Worm (Caenorhabditis elegans): ENCODE results near the gene Y72A10A.1.

Y72A10A.1 gene

ce11 chrX:6091967-6092366 lies 46.2 kb downstream of the Y72A10A.1 start, which contains the start of gene hsp-3 (continued):
- TF ChIP-seq nhr-47 (tag; optimal IDR thresholded peaks at IDR 0.05), result peak; percentile 97
- TF ChIP-seq swsn-7 (tag; optimal IDR thresholded peaks at IDR 0.05), result peak; percentile 99

DNA sequence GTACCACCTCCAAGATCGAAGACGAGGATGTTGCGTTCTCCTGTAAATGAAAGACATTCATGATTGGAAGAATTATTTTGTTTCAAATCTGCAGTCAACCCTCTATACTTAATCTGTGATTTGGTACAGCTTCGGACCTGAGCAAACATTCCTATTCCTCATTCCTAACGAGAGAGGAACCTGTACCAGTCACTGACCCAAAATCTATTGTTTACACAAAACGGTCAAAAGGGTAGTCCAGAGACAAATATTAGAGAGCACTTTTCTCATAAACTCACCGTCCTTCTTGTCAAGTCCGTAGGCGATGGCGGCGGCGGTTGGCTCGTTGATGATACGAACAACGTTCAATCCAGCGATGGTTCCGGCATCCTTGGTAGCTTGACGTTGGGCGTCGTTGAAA lies 47.4 kb downstream of the Y72A10A.1 start:
- no peak for TF ChIP-seq nhr-85 (tag)
- peak; percentile 16 for TF ChIP-seq nhr-71 (tag; optimal IDR thresholded peaks at IDR 0.05)

DNA sequence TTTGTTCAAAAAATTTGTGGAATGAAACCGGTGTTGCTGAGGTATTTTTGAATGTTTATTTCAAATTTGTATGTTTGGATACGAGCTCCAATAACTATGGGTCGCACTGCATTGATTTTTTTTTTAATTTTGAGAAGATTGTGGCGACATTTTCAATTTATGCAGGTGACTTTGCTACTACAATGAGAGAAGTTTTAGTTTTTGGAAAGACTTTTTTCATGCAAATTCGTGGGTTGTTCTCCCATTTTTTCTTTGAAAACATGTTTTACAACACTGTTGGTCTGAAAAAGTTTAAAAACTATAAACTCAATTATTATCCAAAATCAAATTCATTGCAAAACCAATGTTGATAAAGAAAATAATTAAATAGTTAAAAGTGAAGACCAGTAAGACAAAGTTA lies 49.4 kb downstream of the Y72A10A.1 start:
- no peak for TF ChIP-seq fos-1 (tag; optimal IDR thresholded peaks at IDR 0.05)
- no peak for TF ChIP-seq lin-14 (GFP tag; optimal IDR thresholded peaks at IDR 0.05)
- no peak for TF ChIP-seq nhr-20 (tag; optimal IDR thresholded peaks at IDR 0.05)
- no peak for TF ChIP-seq efl-3 (GFP tag; optimal IDR thresholded peaks at IDR 0.05)
- peak; percentile 25 for TF ChIP-seq xbp-1 (tag; optimal IDR thresholded peaks at IDR 0.05)
- no peak for TF ChIP-seq tlp-1 (tag; optimal IDR thresholded peaks at IDR 0.05)
- TF ChIP-seq elt-2 (tag; optimal IDR thresholded peaks at IDR 0.05), result peak; percentile 27
- TF ChIP-seq lin-15B (tag; optimal IDR thresholded peaks at IDR 0.05), result no peak
- no peak for TF ChIP-seq mef-2 (tag; optimal IDR thresholded peaks at IDR 0.05)
- peak; percentile 3 for TF ChIP-seq nhr-90 (tag; optimal IDR thresholded peaks at IDR 0.05; ENCODE audit: poor library complexity)
- TF ChIP-seq ceh-63 (GFP tag; optimal IDR thresholded peaks at IDR 0.05), result no peak
- peak; percentile 43 for TF ChIP-seq nhr-71 (tag; optimal IDR thresholded peaks at IDR 0.05)
- peak; percentile 98 for TF ChIP-seq aly-2 (tag; optimal IDR thresholded peaks at IDR 0.05)

DNA sequence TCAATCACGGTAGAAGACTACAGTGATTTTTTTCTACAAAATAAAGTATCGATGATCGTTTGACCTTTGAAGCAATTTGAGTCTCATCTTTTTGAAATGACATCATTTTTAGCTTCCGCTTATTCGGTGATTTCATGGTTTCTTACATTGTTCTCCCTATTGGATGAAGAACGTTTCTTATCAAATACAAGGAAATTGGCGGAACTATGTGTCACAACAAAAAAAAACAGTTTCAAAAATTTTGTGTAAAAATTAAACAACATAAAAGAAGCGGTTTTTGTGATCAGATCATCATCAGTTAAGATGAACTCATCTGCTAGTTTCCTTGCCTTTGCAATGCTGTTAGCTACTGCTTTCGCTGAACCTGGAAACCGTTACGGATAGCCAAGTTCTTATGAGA lies 50.5 kb downstream of the Y72A10A.1 start, which contains the start of gene C45B2.8:
Gene C45B2.8 (plus strand): TSS at position 301 of the 400 bp plus-strand sequence.
- TF ChIP-seq lin-15B (tag; optimal IDR thresholded peaks at IDR 0.05), result no peak

DNA sequence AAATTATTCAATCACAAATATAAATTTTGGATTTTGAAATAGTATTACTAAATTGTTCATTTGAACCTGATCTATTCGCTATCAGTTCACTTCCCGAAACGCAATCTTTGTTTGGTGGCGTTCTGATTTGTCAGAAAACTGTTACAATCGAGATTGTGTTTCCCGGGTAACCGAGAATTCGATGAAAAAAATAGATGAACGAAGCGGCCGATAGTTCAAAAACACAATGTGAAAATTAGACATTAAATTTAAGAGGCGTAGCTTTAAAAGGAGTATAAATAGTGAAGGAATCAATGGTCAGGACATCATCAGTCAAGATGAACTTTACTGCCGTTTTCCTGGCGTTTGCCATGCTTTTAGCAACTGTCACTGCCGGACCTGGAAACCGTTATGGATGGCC lies 52.3 kb downstream of the Y72A10A.1 start, which contains the start of gene C45B2.1:
Gene C45B2.1 (plus strand): TSS at position 301 of the 400 bp plus-strand sequence.
- TF ChIP-seq nhr-47 (tag; optimal IDR thresholded peaks at IDR 0.05), result no peak
- TF ChIP-seq grh-1 (GFP tag; IDR thresholded peaks at IDR 0.05), result no peak
- no peak for TF ChIP-seq mab-9 (GFP tag; IDR thresholded peaks at IDR 0.05)
- no peak for TF ChIP-seq Y116A8C.19 (tag; optimal IDR thresholded peaks at IDR 0.05; ENCODE audit: borderline replicate concordance)
- no peak for TF ChIP-seq ceh-90 (tag; optimal IDR thresholded peaks at IDR 0.05)
- TF ChIP-seq isw-1 (GFP tag; IDR thresholded peaks at IDR 0.05), result no peak
- no peak for TF ChIP-seq dpl-1 (GFP tag; optimal IDR thresholded peaks at IDR 0.05)
- no peak for TF ChIP-seq dsc-1 (tag; optimal IDR thresholded peaks at IDR 0.05)
- no peak for TF ChIP-seq snpc-4 (tag; optimal IDR thresholded peaks at IDR 0.05)
- TF ChIP-seq ets-5 (GFP tag; IDR thresholded peaks at IDR 0.05), result no peak
- TF ChIP-seq skn-1 (tag; optimal IDR thresholded peaks at IDR 0.05), result no peak
- TF ChIP-seq unc-98 (GFP tag; IDR thresholded peaks at IDR 0.05), result no peak
- TF ChIP-seq nhr-84 (tag; optimal IDR thresholded peaks at IDR 0.05), result no peak

DNA sequence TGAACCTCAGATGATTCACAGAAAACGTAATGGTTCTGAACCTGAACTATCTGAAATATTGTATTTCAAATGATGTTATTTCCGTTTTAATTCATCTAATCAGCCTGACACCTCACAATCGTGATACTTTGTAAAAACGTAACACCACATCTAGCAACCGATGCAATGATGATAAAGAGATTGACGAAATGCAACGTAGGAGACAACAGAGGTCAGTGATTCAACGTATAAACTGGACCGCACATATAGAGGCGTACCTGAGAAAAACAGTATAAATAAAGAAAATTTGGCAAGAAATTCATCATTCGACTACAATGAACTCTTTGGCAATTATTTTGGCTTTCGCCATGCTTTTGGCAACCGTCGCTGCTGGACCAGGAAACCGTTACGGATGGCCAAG lies 53.7 kb downstream of the Y72A10A.1 start, which contains the start of gene C45B2.2:
Gene C45B2.2 (plus strand): TSS at position 301 of the 400 bp plus-strand sequence.
- TF ChIP-seq mef-2 (tag; optimal IDR thresholded peaks at IDR 0.05) (no peak), ceh-63 (GFP tag; optimal IDR thresholded peaks at IDR 0.05) (no peak), fkh-10 (GFP tag; optimal IDR thresholded peaks at IDR 0.05) (no peak), swsn-7 (tag; optimal IDR thresholded peaks at IDR 0.05) (no peak), tbx-2 (tag; optimal IDR thresholded peaks at IDR 0.05) (no peak), ztf-4 (tag; optimal IDR thresholded peaks at IDR 0.05) (no peak), isw-1 (GFP tag; IDR thresholded peaks at IDR 0.05) (no peak), unc-30 (tag; optimal IDR thresholded peaks at IDR 0.05) (no peak), C34B4.2 (tag; optimal IDR thresholded peaks at IDR 0.05) (no peak), vab-15 (tag; optimal IDR thresholded peaks at IDR 0.05) (no peak), ceh-90 (tag; optimal IDR thresholded peaks at IDR 0.05) (no peak), sptf-1 (tag; optimal IDR thresholded peaks at IDR 0.05) (no peak), mep-1 (tag; optimal IDR thresholded peaks at IDR 0.05) (no peak), ceh-88 (GFP tag; IDR thresholded peaks at IDR 0.05) (no peak), Y116A8C.19 (tag; optimal IDR thresholded peaks at IDR 0.05; ENCODE audit: borderline replicate concordance) (no peak), dsc-1 (tag; optimal IDR thresholded peaks at IDR 0.05) (no peak), sup-37 (GFP tag; optimal IDR thresholded peaks at IDR 0.05) (no peak)

All from whole organism, L1 larva.